Fruit fly (Drosophila melanogaster) whole organism, embryonic: ENCODE data around the gene mRpL10.

Source experiments
- CG10147 ChIP-seq: fragments of 200-800 bp; sonication (Bioruptor generic); optimal IDR thresholded peaks from 2 replicates; lab custom pipeline; 2019; ENCODE audit warnings: missing biosample characterization, mild to moderate bottlenecking, missing genetic modification characterization, moderate library complexity
- CG10366 ChIP-seq: fragments of 200-800 bp; sonication (Bioruptor generic); IDR thresholded peaks from 2 replicates; pipeline ENCODE4 v1.3.6; 2022; ENCODE audit warnings: missing biosample characterization, missing genetic modification characterization
- CG10462 ChIP-seq: fragments of 200-800 bp; sonication (Bioruptor generic); optimal IDR thresholded peaks from 2 replicates; lab custom pipeline; 2016; ENCODE audit warnings: missing biosample characterization, missing genetic modification characterization
- CG10543 ChIP-seq: fragments of 200-800 bp; sonication (Bioruptor generic); optimal IDR thresholded peaks from 3 replicates; lab custom pipeline; 2017; ENCODE audit warnings: missing biosample characterization, mild to moderate bottlenecking, missing genetic modification characterization, moderate library complexity
- CG11093 ChIP-seq: fragments of 200-800 bp; sonication (Bioruptor generic); IDR thresholded peaks from 3 replicates; pipeline ENCODE4 v1.3.6; 2022; ENCODE audit warnings: missing biosample characterization, missing genetic modification characterization
- CG11723 ChIP-seq: fragments of 200-800 bp; sonication (Bioruptor generic); optimal IDR thresholded peaks from 2 replicates; lab custom pipeline; 2017; ENCODE audit warnings: missing biosample characterization, mild to moderate bottlenecking, missing genetic modification characterization
- CG1529 ChIP-seq: fragments of 200-800 bp; sonication (Bioruptor generic); optimal IDR thresholded peaks from 3 replicates; lab custom pipeline; 2018; ENCODE audit warnings: missing biosample characterization, missing genetic modification characterization
- CG15479 ChIP-seq: fragments of 200-800 bp; sonication (Bioruptor generic); optimal IDR thresholded peaks from 3 replicates; lab custom pipeline; 2019; ENCODE audit warnings: missing biosample characterization, mild to moderate bottlenecking, missing genetic modification characterization, moderate library complexity
- CG1832 ChIP-seq: fragments of 200-800 bp; sonication (Bioruptor generic); optimal IDR thresholded peaks from 2 replicates; lab custom pipeline; 2017; ENCODE audit warnings: missing biosample characterization, mild to moderate bottlenecking, missing genetic modification characterization, inconsistent platforms
- CG2120 ChIP-seq: fragments of 200-800 bp; sonication (Bioruptor generic); optimal IDR thresholded peaks from 3 replicates; lab custom pipeline; 2016; ENCODE audit warnings: missing biosample characterization, missing genetic modification characterization
- CG2129 ChIP-seq: fragments of 200-800 bp; sonication (Bioruptor generic); IDR thresholded peaks from 2 replicates; pipeline ENCODE4 v1.3.6; 2022; ENCODE audit warnings: missing biosample characterization, missing genetic modification characterization; ENCODE audit not compliant: partially characterized antibody
- CG2199 ChIP-seq: fragments of 200-800 bp; sonication (Bioruptor generic); IDR thresholded peaks from 3 replicates; pipeline ENCODE4 v1.3.6; 2022; ENCODE audit warnings: missing biosample characterization, missing genetic modification characterization
- CG2678 ChIP-seq: fragments of 200-800 bp; sonication (Bioruptor generic); optimal IDR thresholded peaks from 3 replicates; lab custom pipeline; 2019; ENCODE audit warnings: missing biosample characterization, mild to moderate bottlenecking, missing genetic modification characterization, moderate library complexity
- CG31365 ChIP-seq: fragments of 200-800 bp; sonication (Bioruptor generic); optimal IDR thresholded peaks from 2 replicates; lab custom pipeline; 2018; ENCODE audit warnings: missing biosample characterization, mild to moderate bottlenecking, missing genetic modification characterization
- CG3407 ChIP-seq: fragments of 200-800 bp; sonication (Bioruptor generic); optimal IDR thresholded peaks from 2 replicates; lab custom pipeline; 2018; ENCODE audit warnings: missing biosample characterization, mild to moderate bottlenecking, missing genetic modification characterization
- CG34376 ChIP-seq: fragments of 200-800 bp; sonication (Bioruptor generic); optimal IDR thresholded peaks from 2 replicates; lab custom pipeline; 2018; ENCODE audit warnings: missing biosample characterization, mild to moderate bottlenecking, missing genetic modification characterization
- CG3995 ChIP-seq: fragments of 200-800 bp; sonication (Bioruptor generic); optimal IDR thresholded peaks from 3 replicates; lab custom pipeline; 2016; ENCODE audit warnings: missing biosample characterization, missing genetic modification characterization
- CG4820 ChIP-seq: fragments of 200-800 bp; sonication (Bioruptor generic); optimal IDR thresholded peaks from 3 replicates; lab custom pipeline; 2016; ENCODE audit warnings: missing biosample characterization, missing genetic modification characterization
- CG5245 ChIP-seq: fragments of 200-800 bp; sonication (Bioruptor generic); optimal IDR thresholded peaks from 3 replicates; lab custom pipeline; 2016; ENCODE audit warnings: missing biosample characterization, missing genetic modification characterization
- CG7271 ChIP-seq: fragments of 200-800 bp; sonication (Bioruptor generic); optimal IDR thresholded peaks from 2 replicates; lab custom pipeline; 2018; ENCODE audit warnings: missing biosample characterization, mild to moderate bottlenecking, missing genetic modification characterization, moderate library complexity
- CG7928 ChIP-seq: fragments of 200-800 bp; sonication (Bioruptor generic); optimal IDR thresholded peaks from 2 replicates; lab custom pipeline; 2017; ENCODE audit warnings: missing biosample characterization, mild to moderate bottlenecking, missing genetic modification characterization
- CG8290 ChIP-seq, 3 experiments: fragments of 200-800 bp; sonication (Bioruptor generic); optimal IDR thresholded peaks; 2 replicates each; lab custom pipeline; 2016 to 2019; ENCODE audit warnings: missing biosample characterization in 3 of 3, missing genetic modification characterization in 3 of 3, mild to moderate bottlenecking in 2 of 3, moderate library complexity in 1 of 3
- CG8388 ChIP-seq: fragments of 200-800 bp; sonication (Bioruptor generic); optimal IDR thresholded peaks from 2 replicates; lab custom pipeline; 2019; ENCODE audit warnings: missing biosample characterization, mild to moderate bottlenecking, missing genetic modification characterization, moderate library complexity
- CG9215 ChIP-seq: fragments of 200-800 bp; sonication (Bioruptor generic); IDR thresholded peaks from 2 replicates; pipeline ENCODE4 v1.3.6; 2022; ENCODE audit warnings: missing biosample characterization, missing genetic modification characterization
- CG9932 ChIP-seq: fragments of 200-800 bp; sonication (Bioruptor generic); IDR thresholded peaks from 2 replicates; pipeline ENCODE4 v1.3.6; 2022; ENCODE audit warnings: missing biosample characterization, missing genetic modification characterization
- Ets65A ChIP-seq: fragments of 200-800 bp; sonication (Bioruptor generic); peaks from one replicate; lab custom pipeline; 2016; ENCODE audit warnings: missing biosample characterization, missing genetic modification characterization
- Gug ChIP-seq: fragments of 200-800 bp; sonication (Bioruptor generic); IDR thresholded peaks from 4 replicates; pipeline ENCODE4 v1.3.6; 2022; ENCODE audit warnings: missing biosample characterization, missing genetic modification characterization
- HLH4C ChIP-seq: fragments of 200-800 bp; sonication (Bioruptor generic); IDR thresholded peaks from 3 replicates; pipeline ENCODE4 v1.3.6; 2022; ENCODE audit warnings: missing biosample characterization, missing genetic modification characterization; ENCODE audit not compliant: partially characterized antibody
- MBD-R2 ChIP-seq: fragments of 200-800 bp; sonication (Bioruptor generic); IDR thresholded peaks from 2 replicates; pipeline ENCODE4 v1.3.6; 2022; ENCODE audit warnings: missing biosample characterization, missing genetic modification characterization
- MTF-1 ChIP-seq: fragments of 200-800 bp; sonication (Bioruptor generic); optimal IDR thresholded peaks from 2 replicates; lab custom pipeline; 2018; ENCODE audit warnings: missing biosample characterization, mild to moderate bottlenecking, missing genetic modification characterization, borderline replicate concordance
- Oli ChIP-seq: fragments of 200-800 bp; sonication (Bioruptor generic); optimal IDR thresholded peaks from 2 replicates; lab custom pipeline; 2018; ENCODE audit warnings: missing biosample characterization, mild to moderate bottlenecking, missing genetic modification characterization, moderate library complexity
- Opbp ChIP-seq: fragments of 200-800 bp; sonication (Bioruptor generic); IDR thresholded peaks from 3 replicates; pipeline ENCODE4 v1.3.6; 2022; ENCODE audit warnings: missing biosample characterization, missing genetic modification characterization; ENCODE audit not compliant: partially characterized antibody
- Poxn ChIP-seq: fragments of 200-800 bp; sonication (Bioruptor generic); IDR thresholded peaks from 2 replicates; pipeline ENCODE4 v1.3.6; 2022; ENCODE audit warnings: missing biosample characterization, missing genetic modification characterization
- Rfx ChIP-seq: fragments of 200-800 bp; sonication (Bioruptor generic); IDR thresholded peaks from 2 replicates; pipeline ENCODE4 v1.3.6; 2022; ENCODE audit warnings: missing biosample characterization, missing genetic modification characterization
- btn ChIP-seq: fragments of 200-800 bp; sonication (Bioruptor generic); optimal IDR thresholded peaks from 2 replicates; lab custom pipeline; 2016; ENCODE audit warnings: missing biosample characterization, missing genetic modification characterization
- disco-r ChIP-seq: fragments of 200-800 bp; sonication (Bioruptor generic); optimal IDR thresholded peaks from 2 replicates; lab custom pipeline; 2016; ENCODE audit warnings: missing biosample characterization, missing genetic modification characterization
- fru ChIP-seq: fragments of >200 bp; optimal IDR thresholded peaks from 2 replicates; lab custom pipeline; 2017
- gcm ChIP-seq: fragments of 200-800 bp; sonication (Bioruptor generic); optimal IDR thresholded peaks from 2 replicates; lab custom pipeline; 2019; ENCODE audit warnings: missing biosample characterization, mild to moderate bottlenecking, missing genetic modification characterization, moderate library complexity
- gsb ChIP-seq: fragments of 200-800 bp; sonication (Bioruptor generic); IDR thresholded peaks from 2 replicates; pipeline ENCODE4 v1.3.6; 2022; ENCODE audit warnings: missing biosample characterization, missing genetic modification characterization
- jumu ChIP-seq: fragments of 200-800 bp; sonication (Bioruptor generic); optimal IDR thresholded peaks from 3 replicates; lab custom pipeline; 2016; ENCODE audit warnings: missing biosample characterization, missing genetic modification characterization
- ken ChIP-seq: fragments of 200-800 bp; sonication (Bioruptor generic); IDR thresholded peaks from 3 replicates; pipeline ENCODE4 v1.3.6; 2022; ENCODE audit warnings: missing biosample characterization, missing genetic modification characterization
- nerfin-2 ChIP-seq: fragments of 200-800 bp; sonication (Bioruptor generic); IDR thresholded peaks from 2 replicates; pipeline ENCODE4 v1.3.6; 2022; ENCODE audit warnings: missing biosample characterization, missing genetic modification characterization; ENCODE audit not compliant: partially characterized antibody
- pfk ChIP-seq: fragments of 200-800 bp; sonication (Bioruptor generic); optimal IDR thresholded peaks from 2 replicates; lab custom pipeline; 2018; ENCODE audit warnings: missing biosample characterization, mild to moderate bottlenecking, missing genetic modification characterization, moderate library complexity
- pros ChIP-seq: fragments of 200-800 bp; sonication (Bioruptor generic); optimal IDR thresholded peaks from 3 replicates; lab custom pipeline; 2019; ENCODE audit warnings: missing biosample characterization, mild to moderate bottlenecking, missing genetic modification characterization, moderate library complexity
- run ChIP-seq: fragments of 200-800 bp; sonication (Bioruptor generic); optimal IDR thresholded peaks from 3 replicates; lab custom pipeline; 2018; ENCODE audit warnings: missing biosample characterization, mild to moderate bottlenecking, missing genetic modification characterization
- stwl ChIP-seq: fragments of 200-800 bp; sonication (Bioruptor generic); optimal IDR thresholded peaks from 3 replicates; lab custom pipeline; 2018; ENCODE audit warnings: missing biosample characterization, mild to moderate bottlenecking, missing genetic modification characterization, moderate library complexity
- tup ChIP-seq: fragments of 200-800 bp; sonication (Bioruptor generic); optimal IDR thresholded peaks from 2 replicates; lab custom pipeline; 2016; ENCODE audit warnings: missing biosample characterization, mild to moderate bottlenecking, missing genetic modification characterization, moderate library complexity
- unc-4 ChIP-seq: fragments of 200-800 bp; sonication (Bioruptor generic); IDR thresholded peaks from 2 replicates; pipeline ENCODE4 v1.3.6; 2022; ENCODE audit warnings: missing biosample characterization, missing genetic modification characterization; ENCODE audit not compliant: partially characterized antibody
- zfh1 ChIP-seq: fragments of 200-800 bp; sonication (Bioruptor generic); IDR thresholded peaks from 3 replicates; pipeline ENCODE4 v1.3.6; 2022; ENCODE audit warnings: missing biosample characterization, missing genetic modification characterization
- zfh2 ChIP-seq: fragments of 200-800 bp; sonication (Bioruptor generic); optimal IDR thresholded peaks from 2 replicates; lab custom pipeline; 2016; ENCODE audit warnings: missing biosample characterization, missing genetic modification characterization

The mRpL10 gene

DNA sequence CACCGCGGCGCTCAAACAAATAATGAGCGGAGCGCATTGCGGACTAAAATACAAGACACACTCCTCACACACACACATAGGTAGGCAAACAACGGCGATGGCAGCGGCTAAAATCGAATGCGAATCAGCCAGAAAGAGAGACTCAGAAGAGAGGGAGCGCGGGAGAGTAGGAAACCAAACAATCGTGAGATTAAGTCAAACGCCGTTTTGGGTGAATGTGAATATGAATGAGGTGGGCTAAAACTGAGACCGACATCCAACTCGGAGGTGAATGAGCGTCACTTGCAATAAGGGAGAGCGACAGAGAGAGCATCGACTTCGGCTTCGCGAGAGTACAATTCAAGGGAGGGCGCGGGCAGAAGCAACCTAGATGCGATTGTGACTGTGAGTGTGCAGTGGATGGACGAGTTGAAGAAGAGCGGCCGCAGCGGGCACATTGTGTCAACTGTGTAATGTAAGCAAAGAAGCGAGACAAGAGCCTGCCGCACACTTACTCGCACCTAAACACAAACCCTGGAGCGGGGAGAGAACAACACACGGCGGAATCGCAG, 18.4 kb downstream of the mRpL10 start (continued):
- TF ChIP-seq MTF-1 (GFP tag; lab: Kevin White, UChicago) (no peak), disco-r (GFP tag; lab: Kevin White, UChicago) (no peak), CG15479 (GFP tag; lab: Kevin White, UChicago) (peak; percentile 89), CG2199 (GFP tag; lab: Robert Waterston, UW) (peak; percentile 73; the same call in 2 of the 3 replicates), CG1832 (GFP tag; lab: Kevin White, UChicago) (peak; percentile 44), tup (no peak), zfh2 (GFP tag; lab: Kevin White, UChicago) (no peak), Oli (no peak), CG3407 (GFP tag; lab: Kevin White, UChicago) (no peak), CG8388 (GFP tag; lab: Kevin White, UChicago) (no peak), run (tag; lab: Kevin White, UChicago) (no peak), CG2129 (GFP tag; lab: Robert Waterston, UW) (no peak), pros (GFP tag; lab: Kevin White, UChicago) (peak; percentile 100), CG9932 (GFP tag; lab: Robert Waterston, UW) (no peak), CG10366 (GFP tag; lab: Robert Waterston, UW) (no peak), CG34376 (GFP tag; lab: Kevin White, UChicago) (peak; percentile 5), MBD-R2 (no peak), CG11093 (GFP tag; lab: Robert Waterston, UW) (no peak), CG5245 (GFP tag; lab: Kevin White, UChicago) (no peak), stwl (tag; lab: Kevin White, UChicago) (no peak), Gug (GFP tag; lab: Robert Waterston, UW) (no peak), unc-4 (GFP tag; lab: Robert Waterston, UW) (0 out of 2 replicates have a peak, but pooled peaks have one; percentile 46), CG3995 (GFP tag; lab: Kevin White, UChicago) (no peak), Opbp (no peak), pfk (GFP tag; lab: Kevin White, UChicago) (peak; percentile 14), CG10462 (no peak), HLH4C (GFP tag; lab: Robert Waterston, UW) (no peak), CG2678 (tag; lab: Kevin White, UChicago) (no peak), CG11723 (GFP tag; lab: Kevin White, UChicago) (no peak), btn (GFP tag; lab: Kevin White, UChicago) (no peak), CG8290 (GFP tag; optimal IDR thresholded peaks at IDR 0.05; lab: Kevin White, UChicago) (no peak), CG8290 (tag; optimal IDR thresholded peaks at IDR 0.05; lab: Kevin White, UChicago) (peak in 1 of 2 experiments; percentile 10), CG10147 (GFP tag; lab: Kevin White, UChicago) (no peak), CG1529 (GFP tag; lab: Kevin White, UChicago) (no peak), fru (lab: Kevin White, UChicago) (no peak), CG31365 (tag; lab: Kevin White, UChicago) (no peak), jumu (GFP tag; lab: Kevin White, UChicago) (no peak), CG7928 (GFP tag; lab: Kevin White, UChicago) (no peak), Rfx (no peak), CG7271 (tag; lab: Kevin White, UChicago) (no peak), gcm (no peak), nerfin-2 (GFP tag; lab: Robert Waterston, UW) (no peak), zfh1 (GFP tag; lab: Robert Waterston, UW) (no peak), ken (peak; percentile 55; the same call in 1 of the 3 replicates), CG10543 (GFP tag; lab: Kevin White, UChicago) (peak; percentile 65), gsb (0 out of 2 replicates have a peak, but pooled peaks have one; percentile 11), CG2120 (GFP tag; lab: Kevin White, UChicago) (no peak), Poxn (no peak), Ets65A (GFP tag; lab: Kevin White, UChicago) (no peak), CG4820 (GFP tag; lab: Kevin White, UChicago) (no peak), CG9215 (GFP tag; lab: Robert Waterston, UW) (no peak)
